Worm (Caenorhabditis elegans) whole organism, L4/young adult: ENCODE data around the gene bath-45.

Experiments
- W03F9.2 ChIP-seq: fragments of 150-350 bp; optimal IDR thresholded peaks from 2 replicates; lab custom pipeline; 2014; ENCODE audit warnings: missing biosample characterization, missing genetic modification characterization
- dao-5 ChIP-seq: sonication (generic microtip); optimal IDR thresholded peaks from 2 replicates; lab custom pipeline; 2016; ENCODE audit warnings: missing genotype, missing genetic modification characterization, moderate library complexity, missing compliant biosample characterization
- him-1 ChIP-seq: sonication (generic microtip); optimal IDR thresholded peaks from 2 replicates; lab custom pipeline; 2016; ENCODE audit warnings: missing genotype, missing genetic modification reagents, missing genetic modification characterization, missing compliant biosample characterization

The bath-45 gene

ce11 chrII:13164062-13164461 lies 41.2 kb downstream of the bath-45 start:
- TF ChIP-seq him-1, result no peak
- TF ChIP-seq W03F9.2 (tag; lab: Kevin White, UChicago), result no peak
- TF ChIP-seq dao-5 (tag; lab: Kevin White, UChicago), result no peak

- TF ChIP-seq dao-5 (tag; lab: Kevin White, UChicago) (no peak), him-1 (no peak)
Measured at ce11 chrII:13165683-13166259, 43.0 kb downstream of the bath-45 start, which contains the start of gene moe-3. TSS of gene moe-3 (minus strand) at chrII:13165733.

- TF ChIP-seq him-1 (no peak), W03F9.2 (tag; lab: Kevin White, UChicago) (no peak), dao-5 (tag; lab: Kevin White, UChicago) (no peak)
Measured at ce11 chrII:13167493-13167892, 44.7 kb downstream of the bath-45 start.

ce11 chrII:13170696-13171095 lies 47.9 kb downstream of the bath-45 start:
- TF ChIP-seq dao-5 (tag; lab: Kevin White, UChicago) (no peak), W03F9.2 (tag; lab: Kevin White, UChicago) (no peak), him-1 (no peak)

ce11 chrII:13174435-13174834 lies 51.6 kb downstream of the bath-45 start:
- TF ChIP-seq him-1, result no peak
- TF ChIP-seq dao-5 (tag; lab: Kevin White, UChicago), result no peak
